Worm (Caenorhabditis elegans) whole organism, L2 larva: ENCODE data around the gene gcy-21.

Experiments
- alr-1 ChIP-seq: fragments of 150-350 bp; optimal IDR thresholded peaks from 2 replicates; lab custom pipeline; 2014; ENCODE audit warnings: missing biosample characterization, missing genetic modification characterization
- lsy-2 ChIP-seq, 2 experiments: fragments of 150-350 bp in 1 of 2; sonication (generic microtip) in 1 of 2; optimal IDR thresholded peaks; 2 replicates each; lab custom pipeline; 2014 to 2017; ENCODE audit warnings: missing biosample characterization in 2 of 2, missing genetic modification characterization in 2 of 2
- mab-5 ChIP-seq: fragments of 150-350 bp; optimal IDR thresholded peaks from 2 replicates; lab custom pipeline; 2014; ENCODE audit warnings: missing biosample characterization, missing genetic modification characterization
- mdl-1 ChIP-seq, 2 experiments: fragments of 150-350 bp in 1 of 2; sonication (generic microtip) in 1 of 2; optimal IDR thresholded peaks; 2 replicates each; lab custom pipeline; 2017; ENCODE audit warnings: missing biosample characterization in 2 of 2, missing genetic modification characterization in 2 of 2

DNA sequence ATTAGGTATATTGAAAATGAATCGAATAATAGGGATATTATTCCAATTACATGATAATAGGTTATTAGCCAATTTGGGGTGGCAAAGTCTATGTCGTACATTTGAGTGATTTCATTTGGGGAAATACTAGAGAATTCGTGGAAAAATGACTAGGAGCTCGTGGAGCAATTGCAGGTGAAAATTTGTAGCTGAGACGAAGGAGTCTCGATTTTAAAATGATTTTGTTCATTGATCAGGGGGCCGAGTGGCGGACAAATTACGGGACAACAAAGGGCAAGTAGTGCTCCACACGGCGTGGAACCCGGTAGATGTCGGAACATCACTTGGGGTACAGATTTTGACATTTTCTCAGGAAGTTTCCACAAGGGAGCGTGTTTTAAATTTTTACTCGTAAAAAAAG is 38.9 kb downstream of the gcy-21 start, which contains the start of gene sri-62:
- TF ChIP-seq mab-5 (tag; lab: Kevin White, UChicago) (no peak), lsy-2 (tag; optimal IDR thresholded peaks at IDR 0.05; lab: Kevin White, UChicago) (no peak), mdl-1 (tag; optimal IDR thresholded peaks at IDR 0.05; lab: Kevin White, UChicago) (no peak), alr-1 (tag; lab: Kevin White, UChicago) (no peak)
